Worm (Caenorhabditis elegans): ENCODE results near the gene col-121.

The col-121 gene

ce11 chrIV:9396118-9396517 is at the start of gene col-121:
Gene col-121 (minus strand): TSS chrIV:9396218.
- TF ChIP-seq Y55F3AM.14 (GFP tag; optimal IDR thresholded peaks at IDR 0.05), result no peak
- TF ChIP-seq nhr-10 (tag; optimal IDR thresholded peaks at IDR 0.05), result no peak
- no peak for TF ChIP-seq C34F6.9 (tag; optimal IDR thresholded peaks at IDR 0.05)
- TF ChIP-seq nhr-12 (tag; optimal IDR thresholded peaks at IDR 0.05), result no peak

- no peak for TF ChIP-seq crh-2 (tag; optimal IDR thresholded peaks at IDR 0.05)
- TF ChIP-seq ceh-82 (tag; optimal IDR thresholded peaks at IDR 0.05), result no peak
- no peak for TF ChIP-seq nhr-25 (tag; optimal IDR thresholded peaks at IDR 0.05)
- no peak for TF ChIP-seq Y55F3AM.14 (GFP tag; optimal IDR thresholded peaks at IDR 0.05)
- TF ChIP-seq mab-5 (tag; optimal IDR thresholded peaks at IDR 0.05), result no peak
- no peak for TF ChIP-seq nhr-77 (tag; optimal IDR thresholded peaks at IDR 0.05)
- no peak for TF ChIP-seq snpc-4 (tag; optimal IDR thresholded peaks at IDR 0.05)
- no peak for TF ChIP-seq nhr-129 (tag; optimal IDR thresholded peaks at IDR 0.05)
- no peak for TF ChIP-seq unc-62 (GFP tag; optimal IDR thresholded peaks at IDR 0.05)
Observed at ce11 chrIV:9445407-9445806, 49.4 kb upstream of the col-121 start, which contains the start of gene hsp-12.3. Gene hsp-12.3 (minus strand): TSS chrIV:9445507.

- TF ChIP-seq nhr-10 (tag; optimal IDR thresholded peaks at IDR 0.05), result peak; percentile 67
- TF ChIP-seq sem-4 (tag; optimal IDR thresholded peaks at IDR 0.05), result peak; percentile 93
- peak; percentile 95 for TF ChIP-seq crh-2 (tag; optimal IDR thresholded peaks at IDR 0.05)
- TF ChIP-seq unc-62 (GFP tag; optimal IDR thresholded peaks at IDR 0.05), result no peak
- TF ChIP-seq fos-1 (tag; optimal IDR thresholded peaks at IDR 0.05), result peak; percentile 94
- TF ChIP-seq gmeb-1 (tag; optimal IDR thresholded peaks at IDR 0.05), result peak; percentile 76
- TF ChIP-seq ceh-82 (tag; optimal IDR thresholded peaks at IDR 0.05), result peak; percentile 23
- peak; percentile 83 for TF ChIP-seq unc-55 (GFP tag; optimal IDR thresholded peaks at IDR 0.05)
- TF ChIP-seq ZK546.5 (tag; optimal IDR thresholded peaks at IDR 0.05), result peak; percentile 19
- TF ChIP-seq lin-11 (tag; optimal IDR thresholded peaks at IDR 0.05), result peak; percentile 93
- TF ChIP-seq ama-1 (optimal IDR thresholded peaks at IDR 0.05), result peak; percentile 99
- TF ChIP-seq elt-3 (tag; optimal IDR thresholded peaks at IDR 0.05), result no peak
- TF ChIP-seq F13H6.1 (tag; optimal IDR thresholded peaks at IDR 0.05), result peak; percentile 97
- no peak for TF ChIP-seq zag-1 (tag; optimal IDR thresholded peaks at IDR 0.05)
- TF ChIP-seq aly-2 (tag; optimal IDR thresholded peaks at IDR 0.05), result no peak
- TF ChIP-seq nhr-21 (tag; optimal IDR thresholded peaks at IDR 0.05), result peak; percentile 96
- TF ChIP-seq ztf-1 (GFP tag; conservative IDR thresholded peaks at IDR 0.05), result no peak
- peak; percentile 66 for TF ChIP-seq ceh-16 (tag; optimal IDR thresholded peaks at IDR 0.05)
- TF ChIP-seq R02D3.7 (tag; optimal IDR thresholded peaks at IDR 0.05), result peak; percentile 28
- TF ChIP-seq mbf-1 (tag; optimal IDR thresholded peaks at IDR 0.05), result no peak
- peak; percentile 84 to 92 for TF ChIP-seq lsy-2 (tag; optimal IDR thresholded peaks at IDR 0.05)
- TF ChIP-seq ztf-4 (tag; optimal IDR thresholded peaks at IDR 0.05), result peak; percentile 86
- peak; percentile 44 for TF ChIP-seq nhr-237 (tag; optimal IDR thresholded peaks at IDR 0.05)
- peak; percentile 88 for TF ChIP-seq nhr-25 (tag; optimal IDR thresholded peaks at IDR 0.05)
- TF ChIP-seq dmd-4 (tag; optimal IDR thresholded peaks at IDR 0.05), result peak; percentile 52
- peak; percentile 72 for TF ChIP-seq mab-5 (tag; optimal IDR thresholded peaks at IDR 0.05)
- no peak for TF ChIP-seq nhr-12 (tag; optimal IDR thresholded peaks at IDR 0.05)
- no peak for TF ChIP-seq alr-1 (tag; optimal IDR thresholded peaks at IDR 0.05)
- TF ChIP-seq lin-39 (tag; optimal IDR thresholded peaks at IDR 0.05), result peak; percentile 28
- TF ChIP-seq Y55F3AM.14 (GFP tag; optimal IDR thresholded peaks at IDR 0.05), result peak; percentile 86
- TF ChIP-seq mdl-1 (tag; optimal IDR thresholded peaks at IDR 0.05), result peak; percentile 66 to 84
- TF ChIP-seq elt-1 (tag; optimal IDR thresholded peaks at IDR 0.05), result no peak
- TF ChIP-seq peb-1 (tag; optimal IDR thresholded peaks at IDR 0.05), result no peak
- peak; percentile 99 for TF ChIP-seq snpc-4 (tag; optimal IDR thresholded peaks at IDR 0.05)
- peak; percentile 52 for TF ChIP-seq nhr-77 (tag; optimal IDR thresholded peaks at IDR 0.05)
- TF ChIP-seq lin-13 (GFP tag; optimal IDR thresholded peaks at IDR 0.05), result peak; percentile 92
- peak; percentile 93 for TF ChIP-seq sma-3 (GFP tag; optimal IDR thresholded peaks at IDR 0.05)
- TF ChIP-seq sma-9 (GFP tag; optimal IDR thresholded peaks at IDR 0.05), result peak; percentile 96
- TF ChIP-seq sma-9 (tag; optimal IDR thresholded peaks at IDR 0.05), result no peak
- TF ChIP-seq blmp-1 (tag; optimal IDR thresholded peaks at IDR 0.05; ENCODE audit: insufficient read depth), result peak; percentile 81
- peak; percentile 88 for TF ChIP-seq nhr-6 (tag; optimal IDR thresholded peaks at IDR 0.05)
- peak; percentile 48 for TF ChIP-seq ztf-11 (tag; optimal IDR thresholded peaks at IDR 0.05)
- TF ChIP-seq nhr-129 (tag; optimal IDR thresholded peaks at IDR 0.05), result peak; percentile 95
- TF ChIP-seq unc-39 (tag; optimal IDR thresholded peaks at IDR 0.05), result no peak
- TF ChIP-seq nhr-11 (tag; optimal IDR thresholded peaks at IDR 0.05), result peak; percentile 44
- TF ChIP-seq egl-27 (tag; optimal IDR thresholded peaks at IDR 0.05), result peak; percentile 90
- TF ChIP-seq nhr-23 (tag; optimal IDR thresholded peaks at IDR 0.05), result no peak
- TF ChIP-seq C34F6.9 (tag; optimal IDR thresholded peaks at IDR 0.05), result peak; percentile 94
Observed at ce11 chrIV:9444417-9445026, 48.5 kb upstream of the col-121 start.

Measured in whole organism, L2 larva.